Worm (Caenorhabditis elegans) whole organism, young adult: ENCODE data around the gene col-42.
A peak's percentile ranks its signal among the peaks of the same experiment; 100 is the strongest.

ENCODE experiments used
- D2030.7 ChIP-seq: fragments of 200-800 bp; sonication (Bioruptor generic); IDR thresholded peaks from 2 replicates; pipeline ENCODE4 v1.3.6; 2022; ENCODE audit warnings: missing genetic modification reagents, missing genetic modification characterization, missing compliant biosample characterization
- F10E7.11 ChIP-seq: sonication (generic microtip); optimal IDR thresholded peaks from 2 replicates; lab custom pipeline; 2017; ENCODE audit warnings: mild to moderate bottlenecking, missing genetic modification characterization, moderate library complexity, missing compliant biosample characterization
- F49E8.2 ChIP-seq: sonication (generic microtip); optimal IDR thresholded peaks from 3 replicates; lab custom pipeline; 2017; ENCODE audit warnings: missing genetic modification characterization, mild to moderate bottlenecking, missing compliant biosample characterization, antibody characterized with exemption, moderate library complexity; ENCODE audit not compliant: insufficient read depth
- F57A8.1 ChIP-seq: fragments of 200-800 bp; sonication (Bioruptor generic); optimal IDR thresholded peaks from 2 replicates; lab custom pipeline; 2018; ENCODE audit warnings: mild to moderate bottlenecking, missing genetic modification characterization, moderate library complexity, missing compliant biosample characterization
- K12H6.12 ChIP-seq: fragments of 200-800 bp; sonication (Bioruptor generic); optimal IDR thresholded peaks from 2 replicates; lab custom pipeline; 2018; ENCODE audit warnings: mild to moderate bottlenecking, missing genetic modification characterization, missing compliant biosample characterization
- T07F8.4 ChIP-seq: sonication (generic microtip); optimal IDR thresholded peaks from 2 replicates; lab custom pipeline; 2016; ENCODE audit warnings: mild to moderate bottlenecking, missing genetic modification characterization, moderate library complexity, missing compliant biosample characterization
- T26A5.8 ChIP-seq: sonication (generic microtip); optimal IDR thresholded peaks from 2 replicates; lab custom pipeline; 2016; ENCODE audit warnings: missing genetic modification characterization, missing compliant biosample characterization
- Y79H2A.3 ChIP-seq: fragments of 200-800 bp; sonication (Bioruptor generic); conservative IDR thresholded peaks from 2 replicates; pipeline ENCODE4 v1.3.6; 2022; ENCODE audit warnings: missing genetic modification reagents, missing genetic modification characterization, missing compliant biosample characterization
- Y95B8A.8 ChIP-seq: fragments of 200-800 bp; sonication (Bioruptor generic); IDR thresholded peaks from 2 replicates; pipeline ENCODE4 v1.3.6; 2022; ENCODE audit warnings: missing genetic modification reagents, missing genetic modification characterization, missing compliant biosample characterization
- akir-1 ChIP-seq: fragments of 200-800 bp; sonication (Bioruptor generic); optimal IDR thresholded peaks from 2 replicates; lab custom pipeline; 2018; ENCODE audit warnings: mild to moderate bottlenecking, missing genetic modification characterization, moderate library complexity, missing compliant biosample characterization
- ama-1 ChIP-seq, 3 experiments: fragments of 150-350 bp in 1 of 3; sonication (generic microtip) in 2 of 3; optimal IDR thresholded peaks; 2 replicates each; lab custom pipeline; 2014 to 2018; ENCODE audit warnings: missing biosample characterization in 2 of 3, missing genetic modification characterization in 2 of 3, missing genetic modification reagents in 2 of 3
- aptf-3 ChIP-seq: fragments of 200-800 bp; sonication (Bioruptor generic); IDR thresholded peaks from 2 replicates; pipeline ENCODE4 v1.3.6; 2022; ENCODE audit warnings: missing genetic modification characterization, missing compliant biosample characterization
- attf-3 ChIP-seq: fragments of 200-800 bp; sonication (Bioruptor generic); conservative IDR thresholded peaks from 2 replicates; pipeline ENCODE4 v1.3.6; 2022; ENCODE audit warnings: missing genetic modification reagents, missing genetic modification characterization, missing compliant biosample characterization
- bed-2 ChIP-seq: fragments of 200-800 bp; sonication (Bioruptor generic); IDR thresholded peaks from 2 replicates; pipeline ENCODE4 v1.3.6; 2022; ENCODE audit warnings: missing genetic modification reagents, missing genetic modification characterization, missing compliant biosample characterization
- ccch-3 ChIP-seq: fragments of 200-800 bp; sonication (Bioruptor generic); optimal IDR thresholded peaks from 2 replicates; lab custom pipeline; 2018; ENCODE audit warnings: mild to moderate bottlenecking, missing genetic modification characterization, missing compliant biosample characterization
- cebp-1 ChIP-seq, 2 experiments: fragments of 200-800 bp in 1 of 2; sonication (Bioruptor generic) in 1 of 2; sonication (generic microtip) in 1 of 2; IDR thresholded peaks in 1 of 2; optimal IDR thresholded peaks in 1 of 2; 2 replicates each; pipeline versions ENCODE4 v1.3.6 to Lab custom; 2017 to 2022; ENCODE audit warnings: missing compliant biosample characterization in 2 of 2, missing genetic modification characterization in 2 of 2, mild to moderate bottlenecking in 1 of 2, missing genetic modification reagents in 1 of 2, moderate library complexity in 1 of 2
- ceh-27 ChIP-seq: fragments of 200-800 bp; sonication (Bioruptor generic); optimal IDR thresholded peaks from 2 replicates; lab custom pipeline; 2018; ENCODE audit warnings: mild to moderate bottlenecking, missing genetic modification characterization, moderate library complexity, missing compliant biosample characterization
- chd-7 ChIP-seq: sonication (generic microtip); optimal IDR thresholded peaks from 2 replicates; lab custom pipeline; 2016; ENCODE audit warnings: mild to moderate bottlenecking, missing genetic modification characterization, moderate library complexity, missing compliant biosample characterization
- dox-1 ChIP-seq: fragments of 200-800 bp; sonication (Bioruptor generic); IDR thresholded peaks from 2 replicates; pipeline ENCODE4 v1.3.6; 2022; ENCODE audit warnings: missing genetic modification reagents, missing genetic modification characterization, missing compliant biosample characterization
- egrh-3 ChIP-seq: fragments of 200-800 bp; sonication (Bioruptor generic); IDR thresholded peaks from 2 replicates; pipeline ENCODE4 v1.3.6; 2022; ENCODE audit warnings: missing genetic modification reagents, missing genetic modification characterization, missing compliant biosample characterization
- gei-17 ChIP-seq: fragments of 200-800 bp; sonication (Bioruptor generic); optimal IDR thresholded peaks from 2 replicates; lab custom pipeline; 2018; ENCODE audit warnings: mild to moderate bottlenecking, missing genetic modification characterization, missing compliant biosample characterization
- hmg-1.2 ChIP-seq: fragments of 200-800 bp; sonication (Bioruptor generic); IDR thresholded peaks from 2 replicates; pipeline ENCODE4 v1.3.6; 2022; ENCODE audit warnings: missing genetic modification reagents, missing genetic modification characterization, missing compliant biosample characterization
- hmg-20 ChIP-seq: fragments of 200-800 bp; sonication (Bioruptor generic); IDR thresholded peaks from 2 replicates; pipeline ENCODE4 v1.3.6; 2022; ENCODE audit warnings: missing genetic modification reagents, missing genetic modification characterization, missing compliant biosample characterization
- lag-1 ChIP-seq: fragments of 200-800 bp; sonication (Bioruptor generic); IDR thresholded peaks from 2 replicates; pipeline ENCODE4 v1.3.6; 2022; ENCODE audit warnings: missing genetic modification reagents, missing genetic modification characterization, missing compliant biosample characterization
- let-607 ChIP-seq, 2 experiments: fragments of 200-800 bp in 1 of 2; sonication (Bioruptor generic) in 1 of 2; sonication (generic microtip) in 1 of 2; optimal IDR thresholded peaks; 2 replicates each; lab custom pipeline; 2016 to 2018; ENCODE audit warnings: mild to moderate bottlenecking in 2 of 2, missing compliant biosample characterization in 2 of 2, missing genetic modification characterization in 2 of 2, moderate library complexity in 2 of 2, missing genotype in 1 of 2
- lin-35 ChIP-seq, 3 experiments: fragments of 150-350 bp in 2 of 3; sonication (generic microtip) in 1 of 3; optimal IDR thresholded peaks; 2 replicates each; lab custom pipeline; 2014 to 2018; ENCODE audit warnings: missing biosample characterization in 3 of 3, missing genetic modification characterization in 3 of 3, missing genetic modification reagents in 3 of 3
- madf-6 ChIP-seq: fragments of 200-800 bp; sonication (Bioruptor generic); IDR thresholded peaks from 2 replicates; pipeline ENCODE4 v1.3.6; 2022; ENCODE audit warnings: missing genetic modification reagents, missing genetic modification characterization, missing compliant biosample characterization
- madf-8 ChIP-seq: fragments of 200-800 bp; sonication (Bioruptor generic); conservative IDR thresholded peaks from 2 replicates; pipeline ENCODE4 v1.3.6; 2022; ENCODE audit warnings: missing genetic modification reagents, missing genetic modification characterization, missing compliant biosample characterization
- nhr-120 ChIP-seq: fragments of 200-800 bp; sonication (Bioruptor generic); IDR thresholded peaks from 2 replicates; pipeline ENCODE4 v1.3.6; 2022; ENCODE audit warnings: missing genetic modification characterization, missing compliant biosample characterization
- nhr-90 ChIP-seq: sonication (generic microtip); optimal IDR thresholded peaks from 2 replicates; lab custom pipeline; 2016; ENCODE audit warnings: missing genotype, mild to moderate bottlenecking, missing genetic modification characterization, missing compliant biosample characterization
- repo-1 ChIP-seq: sonication (generic microtip); optimal IDR thresholded peaks from 2 replicates; lab custom pipeline; 2017; ENCODE audit warnings: mild to moderate bottlenecking, missing genetic modification characterization, missing compliant biosample characterization
- rpc-1 ChIP-seq, 2 experiments: fragments of 150-350 bp in 1 of 2; sonication (generic microtip) in 1 of 2; optimal IDR thresholded peaks; 2 replicates each; lab custom pipeline; 2014 to 2018; ENCODE audit warnings: missing biosample characterization in 1 of 2, missing genetic modification characterization in 1 of 2, missing genetic modification reagents in 1 of 2, missing genotype in 1 of 2
- sea-2 ChIP-seq: fragments of 200-800 bp; sonication (Bioruptor generic); IDR thresholded peaks from 2 replicates; pipeline ENCODE4 v1.3.6; 2022; ENCODE audit warnings: missing genetic modification characterization, missing compliant biosample characterization
- snpc-1.1 ChIP-seq: sonication (generic microtip); optimal IDR thresholded peaks from 2 replicates; lab custom pipeline; 2017; ENCODE audit warnings: missing genetic modification characterization, mild to moderate bottlenecking, missing compliant biosample characterization, antibody characterized with exemption, moderate library complexity, missing genotype, missing genetic modification reagents; ENCODE audit not compliant: insufficient read depth
- snpc-4 ChIP-seq, 5 experiments: fragments of 150-350 bp in 1 of 5; sonication (generic microtip) in 4 of 5; optimal IDR thresholded peaks; 2 replicates each; lab custom pipeline; 2014 to 2018; ENCODE audit warnings: missing genetic modification characterization in 5 of 5, missing biosample characterization in 3 of 5, antibody characterized with exemption in 2 of 5, mild to moderate bottlenecking in 2 of 5, missing compliant biosample characterization in 2 of 5, missing genotype in 2 of 5, moderate library complexity in 2 of 5, missing genetic modification reagents in 1 of 5
- sptf-2 ChIP-seq: fragments of 200-800 bp; sonication (Bioruptor generic); optimal IDR thresholded peaks from 2 replicates; lab custom pipeline; 2018; ENCODE audit warnings: mild to moderate bottlenecking, missing genetic modification characterization, missing compliant biosample characterization
- tbx-9 ChIP-seq: sonication (generic microtip); optimal IDR thresholded peaks from 2 replicates; lab custom pipeline; 2016; ENCODE audit warnings: borderline replicate concordance, missing genetic modification characterization, inconsistent platforms, missing compliant biosample characterization
- unc-62 ChIP-seq: fragments of 150-350 bp; optimal IDR thresholded peaks from 2 replicates; lab custom pipeline; 2014; ENCODE audit warnings: missing biosample characterization, missing genetic modification reagents, missing genetic modification characterization
- zfh-2 ChIP-seq: fragments of 200-800 bp; sonication (Bioruptor generic); conservative IDR thresholded peaks from 2 replicates; pipeline ENCODE4 v1.3.6; 2022; ENCODE audit warnings: missing genetic modification reagents, missing genetic modification characterization, missing compliant biosample characterization
- ztf-3 ChIP-seq: fragments of 200-800 bp; sonication (Bioruptor generic); optimal IDR thresholded peaks from 2 replicates; lab custom pipeline; 2018; ENCODE audit warnings: mild to moderate bottlenecking, missing genetic modification characterization, missing compliant biosample characterization

col-42 gene

ce11 chrV:18614498-18614897, 23.8 kb upstream of the col-42 start (continued):
- TF ChIP-seq F49E8.2 (tag; lab: Kevin White, UChicago) = no peak
- peak; percentile 66 to 73 for TF ChIP-seq let-607 (tag; optimal IDR thresholded peaks at IDR 0.05; lab: Kevin White, UChicago)
- TF ChIP-seq hmg-1.2 (GFP tag; lab: Robert Waterston, UW) = peak; percentile 95
- no peak for TF ChIP-seq akir-1
- no peak for TF ChIP-seq ama-1 (optimal IDR thresholded peaks at IDR 0.05; lab: Kevin White, UChicago)
- TF ChIP-seq ama-1 (GFP tag; optimal IDR thresholded peaks at IDR 0.05; lab: Kevin White, UChicago) = no peak
- no peak for TF ChIP-seq repo-1 (tag; lab: Kevin White, UChicago)
- TF ChIP-seq sptf-2 (GFP tag; lab: Kevin White, UChicago) = no peak
- TF ChIP-seq dox-1 = peak; percentile 56; the same call in 1 of the 2 replicates
- TF ChIP-seq chd-7 = no peak
- no peak for TF ChIP-seq cebp-1 (GFP tag; IDR thresholded peaks at IDR 0.05; lab: Robert Waterston, UW)
- peak; percentile 56 for TF ChIP-seq cebp-1 (tag; optimal IDR thresholded peaks at IDR 0.05; lab: Kevin White, UChicago)
- TF ChIP-seq lin-35 (GFP tag; optimal IDR thresholded peaks at IDR 0.05; lab: Kevin White, UChicago) = no peak
- TF ChIP-seq bed-2 = no peak
- TF ChIP-seq sea-2 (GFP tag; lab: Robert Waterston, UW) = no peak
- TF ChIP-seq rpc-1 (optimal IDR thresholded peaks at IDR 0.05; lab: Kevin White, UChicago) = no peak
- TF ChIP-seq rpc-1 (tag; optimal IDR thresholded peaks at IDR 0.05; lab: Kevin White, UChicago) = no peak
- TF ChIP-seq snpc-4 (GFP tag; optimal IDR thresholded peaks at IDR 0.05; lab: Kevin White, UChicago) = no peak
- peak in 2 of 4 experiments; percentile 36 to 69 for TF ChIP-seq snpc-4 (tag; optimal IDR thresholded peaks at IDR 0.05; lab: Kevin White, UChicago)
- TF ChIP-seq attf-3 = no peak
- TF ChIP-seq, all 124 proteins: peak for 12

ce11 chrV:18616287-18616686, 22.0 kb upstream of the col-42 start, which contains the start of gene nhr-70:
nhr-70 (plus strand) TSS chrV:18616587.
- TF ChIP-seq unc-62 (GFP tag; lab: Kevin White, UChicago) (no peak), lag-1 (GFP tag; lab: Robert Waterston, UW) (no peak), Y79H2A.3 (GFP tag; lab: Robert Waterston, UW) (no peak), tbx-9 (tag; lab: Kevin White, UChicago) (no peak), ccch-3 (GFP tag; lab: Kevin White, UChicago) (no peak)

ce11 chrV:18622462-18622861, 15.8 kb upstream of the col-42 start, which contains the start of gene Y69H2.1:
Y69H2.1 (minus strand) TSS chrV:18622562.
- no peak for TF ChIP-seq F57A8.1 (GFP tag; lab: Kevin White, UChicago)
- peak; percentile 8 for TF ChIP-seq K12H6.12
- TF ChIP-seq hmg-20 = no peak
- peak; percentile 48; the same call in 1 of the 2 replicates for TF ChIP-seq zfh-2 (GFP tag; lab: Robert Waterston, UW)
- no peak for TF ChIP-seq Y95B8A.8 (GFP tag; lab: Robert Waterston, UW)
- TF ChIP-seq rpc-1 (optimal IDR thresholded peaks at IDR 0.05; lab: Kevin White, UChicago) = no peak
- TF ChIP-seq rpc-1 (tag; optimal IDR thresholded peaks at IDR 0.05; lab: Kevin White, UChicago) = no peak
- TF ChIP-seq dox-1 = no peak
- TF ChIP-seq F49E8.2 (tag; lab: Kevin White, UChicago) = no peak
- TF ChIP-seq, all 124 proteins: peak for 2

- TF ChIP-seq nhr-90 (no peak), madf-6 (GFP tag; lab: Robert Waterston, UW) (no peak), D2030.7 (no peak), ztf-3 (GFP tag; lab: Kevin White, UChicago) (no peak), F10E7.11 (no peak), egrh-3 (GFP tag; lab: Robert Waterston, UW) (no peak), gei-17 (GFP tag; lab: Kevin White, UChicago) (no peak), unc-62 (GFP tag; lab: Kevin White, UChicago) (no peak), madf-8 (no peak), nhr-120 (GFP tag; lab: Robert Waterston, UW) (no peak), T07F8.4 (tag; lab: Kevin White, UChicago) (no peak), T26A5.8 (tag; lab: Kevin White, UChicago) (no peak), ceh-27 (no peak), rpc-1 (optimal IDR thresholded peaks at IDR 0.05; lab: Kevin White, UChicago) (no peak), rpc-1 (tag; optimal IDR thresholded peaks at IDR 0.05; lab: Kevin White, UChicago) (no peak), snpc-1.1 (tag; lab: Kevin White, UChicago) (no peak), aptf-3 (GFP tag; lab: Robert Waterston, UW) (no peak)
These were observed 11.5 kb upstream of the col-42 start, which contains the start of gene Y69H2.15 for ce11 chrV:18626764-18627163. Y69H2.15 (minus strand) TSS chrV:18626864.
